Fruit fly (Drosophila melanogaster): Measurements from ENCODE around the gene MtnA.
A peak's percentile ranks its signal among the peaks of the same experiment; 100 is the strongest.

MtnA gene

DNA sequence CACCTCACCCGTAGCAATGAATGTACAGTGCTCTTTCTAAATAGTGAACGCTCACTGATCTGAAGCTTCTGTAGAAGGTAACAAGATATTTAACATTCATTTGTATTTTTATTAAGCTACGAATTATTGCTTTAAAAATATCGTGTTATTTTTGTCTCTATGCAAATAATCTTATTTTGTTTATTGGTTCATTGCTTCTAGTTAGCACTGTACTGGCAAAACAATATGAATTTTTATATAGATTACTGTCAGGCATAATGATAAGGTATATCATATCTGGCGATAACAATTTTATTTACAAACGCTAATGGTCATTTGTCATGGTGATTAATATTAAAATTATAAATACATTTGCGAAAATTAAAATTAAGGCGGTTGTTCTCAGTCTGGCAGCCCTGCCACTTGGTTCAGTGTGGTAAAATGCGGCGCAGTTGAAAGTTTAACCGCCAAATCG, 12.6 kb downstream of the MtnA start, which contains the start of gene CG9471 (continued):
- TF ChIP-seq vfl (GFP tag; optimal IDR thresholded peaks at IDR 0.05) (peak; percentile 82), fd3F (GFP tag; optimal IDR thresholded peaks at IDR 0.05) (peak; percentile 89), pros (GFP tag; optimal IDR thresholded peaks at IDR 0.05) (no peak), CG14965 (GFP tag; optimal IDR thresholded peaks at IDR 0.05; ENCODE audit: borderline replicate concordance) (no peak), CG3847 (GFP tag; IDR thresholded peaks at IDR 0.05) (peak; percentile 89), CG3065 (GFP tag; optimal IDR thresholded peaks at IDR 0.05) (peak; percentile 60), CG10462 (GFP tag; optimal IDR thresholded peaks at IDR 0.05) (peak; percentile 83), CG18011 (GFP tag; optimal IDR thresholded peaks at IDR 0.05) (peak; percentile 72), caup (GFP tag; optimal IDR thresholded peaks at IDR 0.05; ENCODE audit: severe bottlenecking) (peak; percentile 87), CG14860 (GFP tag; IDR thresholded peaks at IDR 0.05; ENCODE audit: partially characterized antibody) (no peak), Mad (GFP tag; optimal IDR thresholded peaks at IDR 0.05) (peak; percentile 68), crp (GFP tag; optimal IDR thresholded peaks at IDR 0.05) (peak in 1 of 2 experiments; percentile 38), Eip74EF (GFP tag; optimal IDR thresholded peaks at IDR 0.05) (peak in 1 of 2 experiments; percentile 90), sug (tag; optimal IDR thresholded peaks at IDR 0.05) (peak; percentile 91), CG6854 (GFP tag; optimal IDR thresholded peaks at IDR 0.05) (peak; percentile 85), slbo (GFP tag; IDR thresholded peaks at IDR 0.05) (peak; percentile 96), CG11247 (GFP tag; IDR thresholded peaks at IDR 0.05) (peak; percentile 90), Dref (GFP tag; IDR thresholded peaks at IDR 0.05) (0 out of 2 replicates have a peak, but pooled peaks have one; percentile 27), crol (GFP tag; IDR thresholded peaks at IDR 0.05) (0 out of 2 replicates have a peak, but pooled peaks have one; percentile 6), CG17612 (GFP tag; IDR thresholded peaks at IDR 0.05) (peak; percentile 78), cato (GFP tag; optimal IDR thresholded peaks at IDR 0.05; ENCODE audit: borderline replicate concordance) (peak; percentile 83), CG6791 (GFP tag; IDR thresholded peaks at IDR 0.05; ENCODE audit: partially characterized antibody) (no peak), CG32532 (GFP tag; IDR thresholded peaks at IDR 0.05) (peak; percentile 94), CG8281 (tag; optimal IDR thresholded peaks at IDR 0.05) (peak; percentile 68), Doc2 (GFP tag; IDR thresholded peaks at IDR 0.05) (peak; percentile 79), nom (GFP tag; optimal IDR thresholded peaks at IDR 0.05) (peak; percentile 86), salm (tag; optimal IDR thresholded peaks at IDR 0.05) (peak; percentile 87), Pdp1 (GFP tag; optimal IDR thresholded peaks at IDR 0.05) (peak; percentile 88 to 92), exex (tag; optimal IDR thresholded peaks at IDR 0.05) (peak; percentile 92), TFAM (GFP tag; optimal IDR thresholded peaks at IDR 0.05) (peak; percentile 38), Usf (GFP tag; optimal IDR thresholded peaks at IDR 0.05) (peak; percentile 73), CG4707 (GFP tag; optimal IDR thresholded peaks at IDR 0.05) (peak; percentile 73), CrebB (tag; optimal IDR thresholded peaks at IDR 0.05) (peak; percentile 88), hb (GFP tag; IDR thresholded peaks at IDR 0.05; ENCODE audit: partially characterized antibody) (no peak), CG10321 (GFP tag; IDR thresholded peaks at IDR 0.05) (peak; percentile 67), Xbp1 (GFP tag; optimal IDR thresholded peaks at IDR 0.05) (peak; percentile 95), Nf-YA (GFP tag; IDR thresholded peaks at IDR 0.05) (peak; percentile 88), D19B (GFP tag; optimal IDR thresholded peaks at IDR 0.05) (peak; percentile 78), bcd (GFP tag; optimal IDR thresholded peaks at IDR 0.05) (peak; percentile 87), mirr (GFP tag; optimal IDR thresholded peaks at IDR 0.05) (peak; percentile 88), dpn (GFP tag; optimal IDR thresholded peaks at IDR 0.05) (peak; percentile 90 to 93), sqz (GFP tag; optimal IDR thresholded peaks at IDR 0.05) (peak; percentile 80), CG14050 (GFP tag; IDR thresholded peaks at IDR 0.05) (peak; percentile 90), Ets65A (GFP tag) (peak; percentile 97), CG12391 (tag; optimal IDR thresholded peaks at IDR 0.05) (peak; percentile 94), sr (GFP tag; IDR thresholded peaks at IDR 0.05) (peak; percentile 48; the same call in 1 of the 3 replicates), Hey (tag; optimal IDR thresholded peaks at IDR 0.05) (peak; percentile 49), CG5953 (GFP tag; IDR thresholded peaks at IDR 0.05) (peak; percentile 83), CG4328 (GFP tag; optimal IDR thresholded peaks at IDR 0.05) (peak; percentile 83)
